Fruit fly (Drosophila melanogaster): ENCODE measurements around the gene CG17258.

Gene CG17258

DNA sequence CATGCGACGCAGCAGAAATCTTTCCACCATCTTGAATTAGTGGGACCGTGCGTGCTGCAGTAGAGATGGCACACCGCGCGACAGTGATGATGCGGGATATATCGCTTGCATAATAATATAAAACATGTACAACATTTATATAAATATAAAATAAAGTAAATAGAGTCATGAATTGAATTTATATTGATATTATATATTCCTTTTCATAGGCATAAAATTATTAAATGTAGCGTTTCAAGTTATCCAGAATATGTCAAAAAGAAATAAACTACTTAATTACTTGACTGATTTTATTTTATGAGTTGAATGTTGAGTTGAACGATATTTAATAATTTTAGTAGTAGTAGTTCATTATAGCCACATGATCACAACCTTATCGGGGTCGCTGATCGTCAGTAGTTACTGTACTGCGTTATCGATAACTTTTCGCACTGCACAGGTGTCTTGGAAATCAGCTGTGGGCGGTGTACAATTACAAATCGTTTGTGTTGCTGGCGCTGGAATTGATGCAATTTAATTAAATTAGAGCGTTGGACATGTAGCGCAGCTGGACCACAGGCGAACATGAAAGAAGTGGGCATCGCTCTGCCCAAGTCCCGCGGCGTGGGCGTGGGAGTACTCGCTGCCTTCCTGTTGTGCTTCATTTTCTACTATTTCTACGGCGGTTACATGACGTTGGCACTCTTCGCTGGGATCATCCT, 47.3 kb downstream of the CG17258 start, which contains the start of the genes Chd1 and Bem46 (continued):
- TF ChIP-seq p53 (GFP tag; optimal IDR thresholded peaks at IDR 0.05) (no peak), scrt (GFP tag; optimal IDR thresholded peaks at IDR 0.05) (peak; percentile 75), CG4617 (GFP tag; optimal IDR thresholded peaks at IDR 0.05; ENCODE audit: borderline replicate concordance) (peak; percentile 70), bbx (GFP tag; IDR thresholded peaks at IDR 0.05; ENCODE audit: partially characterized antibody) (0 out of 2 replicates have a peak, but pooled peaks have one; percentile 22), tap (tag; optimal IDR thresholded peaks at IDR 0.05) (no peak), CG12104 (GFP tag; optimal IDR thresholded peaks at IDR 0.05) (peak; percentile 80), Ptx1 (GFP tag; IDR thresholded peaks at IDR 0.05) (peak; percentile 91), sqz (GFP tag; optimal IDR thresholded peaks at IDR 0.05) (no peak), CG33557 (GFP tag; optimal IDR thresholded peaks at IDR 0.05) (peak; percentile 73), E2f1 (GFP tag; IDR thresholded peaks at IDR 0.05) (peak; percentile 77), stwl (tag; optimal IDR thresholded peaks at IDR 0.05) (peak; percentile 18), pho (GFP tag; optimal IDR thresholded peaks at IDR 0.05) (peak; percentile 75), CG3065 (GFP tag; optimal IDR thresholded peaks at IDR 0.05) (peak; percentile 61), knrl (GFP tag; IDR thresholded peaks at IDR 0.05; ENCODE audit: partially characterized antibody) (0 out of 3 replicates have a peak, but pooled peaks have one; percentile 23), prd (optimal IDR thresholded peaks at IDR 0.05) (no peak), prd (GFP tag; IDR thresholded peaks at IDR 0.05) (peak; percentile 91), CG3838 (GFP tag; optimal IDR thresholded peaks at IDR 0.05) (peak; percentile 67), wor (GFP tag; IDR thresholded peaks at IDR 0.05) (peak; percentile 71), Usf (GFP tag; optimal IDR thresholded peaks at IDR 0.05) (peak; percentile 84), CG18262 (tag; optimal IDR thresholded peaks at IDR 0.05) (peak; percentile 88), dysf (GFP tag; IDR thresholded peaks at IDR 0.05) (peak; percentile 88), chinmo (GFP tag; IDR thresholded peaks at IDR 0.05; ENCODE audit: partially characterized antibody) (0 out of 4 replicates have a peak, but pooled peaks have one; percentile 40), Six4 (GFP tag; optimal IDR thresholded peaks at IDR 0.05) (peak; percentile 88), nau (GFP tag; optimal IDR thresholded peaks at IDR 0.05) (no peak), Neu2 (GFP tag; optimal IDR thresholded peaks at IDR 0.05; ENCODE audit: borderline replicate concordance) (no peak), CG8281 (tag; optimal IDR thresholded peaks at IDR 0.05) (no peak), da (GFP tag; optimal IDR thresholded peaks at IDR 0.05) (no peak), CG5180 (GFP tag; optimal IDR thresholded peaks at IDR 0.05) (no peak), Awh (GFP tag; IDR thresholded peaks at IDR 0.05) (peak; percentile 75), danr (GFP tag; IDR thresholded peaks at IDR 0.05) (peak; percentile 74; the same call in 1 of the 2 replicates), Aef1 (GFP tag; IDR thresholded peaks at IDR 0.05) (peak; percentile 90), CG15073 (GFP tag; optimal IDR thresholded peaks at IDR 0.05) (no peak), CG13424 (tag; optimal IDR thresholded peaks at IDR 0.05) (peak; percentile 90), CG2199 (GFP tag; IDR thresholded peaks at IDR 0.05) (no peak), CG1603 (tag; optimal IDR thresholded peaks at IDR 0.05) (peak; percentile 72), emc (GFP tag; optimal IDR thresholded peaks at IDR 0.05) (peak; percentile 51), Sry-δ (GFP tag; optimal IDR thresholded peaks at IDR 0.05) (peak; percentile 54), h (optimal IDR thresholded peaks at IDR 0.05) (no peak), Fer2 (tag; optimal IDR thresholded peaks at IDR 0.05) (peak; percentile 74), CG4707 (GFP tag; optimal IDR thresholded peaks at IDR 0.05) (no peak), CoRest (tag; optimal IDR thresholded peaks at IDR 0.05) (peak; percentile 94), ro (GFP tag; IDR thresholded peaks at IDR 0.05) (peak; percentile 74), CG16863 (GFP tag; optimal IDR thresholded peaks at IDR 0.05) (peak; percentile 50), twi (tag; optimal IDR thresholded peaks at IDR 0.05) (peak; percentile 81), CG13624 (GFP tag; optimal IDR thresholded peaks at IDR 0.05) (peak; percentile 63), CG11247 (GFP tag; IDR thresholded peaks at IDR 0.05) (peak; percentile 71; the same call in 1 of the 2 replicates), CG2875 (GFP tag; optimal IDR thresholded peaks at IDR 0.05) (peak; percentile 77), tin (GFP tag; optimal IDR thresholded peaks at IDR 0.05) (peak; percentile 87), CG6654 (GFP tag; optimal IDR thresholded peaks at IDR 0.05) (peak; percentile 68), Atf6 (GFP tag; IDR thresholded peaks at IDR 0.05) (peak; percentile 73)
